Worm (Caenorhabditis elegans): ENCODE results near the gene R05G6.9.

The R05G6.9 gene

ce11 chrIV:7520841-7521240 lies 4.8 kb upstream of the R05G6.9 start (continued):
- TF ChIP-seq Y75B8A.6 (GFP tag; IDR thresholded peaks at IDR 0.05): no peak
- peak; percentile 36; the same call in 1 of the 2 replicates for TF ChIP-seq dmd-6 (GFP tag; IDR thresholded peaks at IDR 0.05)
- TF ChIP-seq snpc-4 (tag; optimal IDR thresholded peaks at IDR 0.05): no peak
- TF ChIP-seq nhr-76 (tag; optimal IDR thresholded peaks at IDR 0.05): no peak
- peak; percentile 22 for TF ChIP-seq nhr-28 (tag; optimal IDR thresholded peaks at IDR 0.05)
- no peak for TF ChIP-seq daf-12 (tag; optimal IDR thresholded peaks at IDR 0.05)
- no peak for TF ChIP-seq vab-7 (GFP tag; IDR thresholded peaks at IDR 0.05)
- no peak for TF ChIP-seq ceh-82 (tag; optimal IDR thresholded peaks at IDR 0.05)
- TF ChIP-seq saeg-2 (GFP tag; IDR thresholded peaks at IDR 0.05): no peak
- no peak for TF ChIP-seq duxl-1 (tag; optimal IDR thresholded peaks at IDR 0.05; ENCODE audit: poor library complexity)
- TF ChIP-seq ZK546.5 (tag; optimal IDR thresholded peaks at IDR 0.05): no peak
- no peak for TF ChIP-seq T20F7.1 (GFP tag; optimal IDR thresholded peaks at IDR 0.05)
- no peak for TF ChIP-seq nhr-11 (tag; optimal IDR thresholded peaks at IDR 0.05)
- no peak for TF ChIP-seq unc-130 (GFP tag; optimal IDR thresholded peaks at IDR 0.05)
- no peak for TF ChIP-seq mdl-1 (tag; optimal IDR thresholded peaks at IDR 0.05)
- TF ChIP-seq mdt-29 (GFP tag; IDR thresholded peaks at IDR 0.05): no peak
- no peak for TF ChIP-seq nhr-111 (GFP tag; optimal IDR thresholded peaks at IDR 0.05)
- peak; percentile 17 for TF ChIP-seq aha-1 (tag)
- TF ChIP-seq lin-1 (GFP tag; IDR thresholded peaks at IDR 0.05): no peak
- TF ChIP-seq mep-1 (tag; optimal IDR thresholded peaks at IDR 0.05): peak; percentile 34
- TF ChIP-seq nhr-237 (tag; optimal IDR thresholded peaks at IDR 0.05): no peak
- TF ChIP-seq spr-3 (GFP tag; optimal IDR thresholded peaks at IDR 0.05): no peak
- TF ChIP-seq zfp-2 (tag; optimal IDR thresholded peaks at IDR 0.05): no peak
- no peak for TF ChIP-seq sdz-12 (GFP tag; optimal IDR thresholded peaks at IDR 0.05)
- no peak for TF ChIP-seq arid-1 (GFP tag; conservative IDR thresholded peaks at IDR 0.05)
- TF ChIP-seq pha-4 (GFP tag; IDR thresholded peaks at IDR 0.05): no peak
- TF ChIP-seq pha-4 (tag; optimal IDR thresholded peaks at IDR 0.05): no peak
- TF ChIP-seq nhr-42 (GFP tag; IDR thresholded peaks at IDR 0.05): no peak
- no peak for TF ChIP-seq set-16 (GFP tag; IDR thresholded peaks at IDR 0.05)
- no peak for TF ChIP-seq ceh-28 (tag; optimal IDR thresholded peaks at IDR 0.05)
- TF ChIP-seq madf-5 (GFP tag; IDR thresholded peaks at IDR 0.05): no peak
- TF ChIP-seq lin-38 (GFP tag; IDR thresholded peaks at IDR 0.05): no peak
- peak; percentile 39; the same call in 1 of the 2 replicates for TF ChIP-seq php-3 (GFP tag; IDR thresholded peaks at IDR 0.05)
- TF ChIP-seq daf-8 (GFP tag; IDR thresholded peaks at IDR 0.05): no peak
- no peak for TF ChIP-seq fkh-10 (GFP tag; optimal IDR thresholded peaks at IDR 0.05)
- no peak for TF ChIP-seq nhr-77 (tag; optimal IDR thresholded peaks at IDR 0.05)
- TF ChIP-seq lin-15B (tag; optimal IDR thresholded peaks at IDR 0.05): no peak
- TF ChIP-seq hmg-1.1 (GFP tag; IDR thresholded peaks at IDR 0.05): no peak
- TF ChIP-seq snpc-1.2 (GFP tag; IDR thresholded peaks at IDR 0.05): no peak
- TF ChIP-seq egl-27 (tag; optimal IDR thresholded peaks at IDR 0.05): no peak
- TF ChIP-seq zip-11 (GFP tag; IDR thresholded peaks at IDR 0.05): no peak
- no peak for TF ChIP-seq aly-2 (tag; optimal IDR thresholded peaks at IDR 0.05)
- TF ChIP-seq ceh-32 (tag; optimal IDR thresholded peaks at IDR 0.05; ENCODE audit: poor library complexity): no peak
- TF ChIP-seq gei-8 (GFP tag; optimal IDR thresholded peaks at IDR 0.05): no peak
- no peak for TF ChIP-seq D1046.2 (GFP tag; IDR thresholded peaks at IDR 0.05)
- TF ChIP-seq hlh-30 (tag; optimal IDR thresholded peaks at IDR 0.05; ENCODE audit: insufficient read depth): peak; percentile 34
- no peak for TF ChIP-seq daf-16 (GFP tag; optimal IDR thresholded peaks at IDR 0.05)
- peak; percentile 40 for TF ChIP-seq daf-16 (tag; optimal IDR thresholded peaks at IDR 0.05)
- no peak for TF ChIP-seq lim-7 (GFP tag; IDR thresholded peaks at IDR 0.05)
- TF ChIP-seq tag-97 (GFP tag; IDR thresholded peaks at IDR 0.05): no peak

Measured in whole organism, L4 larva.